Fruit fly (Drosophila melanogaster) whole organism, embryonic: ENCODE data around the gene ppk20.

Experiments
- Abd-B ChIP-seq: fragments of 200-800 bp; sonication (Bioruptor generic); optimal IDR thresholded peaks from 2 replicates; lab custom pipeline; 2018; ENCODE audit warnings: missing biosample characterization, mild to moderate bottlenecking, missing genetic modification characterization, moderate library complexity
- Ada2b ChIP-seq: fragments of 200-800 bp; sonication (Bioruptor generic); IDR thresholded peaks from 2 replicates; pipeline ENCODE4 v1.3.6; 2022; ENCODE audit warnings: missing biosample characterization, missing genetic modification characterization
- Aef1 ChIP-seq: fragments of 200-800 bp; sonication (Bioruptor generic); IDR thresholded peaks from 3 replicates; pipeline ENCODE4 v1.3.6; 2022; ENCODE audit warnings: missing biosample characterization, missing genetic modification characterization
- Antp ChIP-seq: fragments of 200-800 bp; sonication (Bioruptor generic); optimal IDR thresholded peaks from 3 replicates; lab custom pipeline; 2016; ENCODE audit warnings: missing biosample characterization, missing genetic modification characterization
- CG11504 ChIP-seq: fragments of 200-800 bp; sonication (Bioruptor generic); optimal IDR thresholded peaks from 3 replicates; lab custom pipeline; 2019; ENCODE audit warnings: missing biosample characterization, mild to moderate bottlenecking, missing genetic modification characterization, moderate library complexity
- CG12391 ChIP-seq: fragments of 200-800 bp; sonication (Bioruptor generic); optimal IDR thresholded peaks from 3 replicates; lab custom pipeline; 2018; ENCODE audit warnings: missing biosample characterization, mild to moderate bottlenecking, missing genetic modification characterization, moderate library complexity
- CG13624 ChIP-seq: fragments of 200-800 bp; sonication (Bioruptor generic); optimal IDR thresholded peaks from 2 replicates; lab custom pipeline; 2016; ENCODE audit warnings: missing biosample characterization, missing genetic modification characterization
- CG14441 ChIP-seq: fragments of 200-800 bp; sonication (Bioruptor generic); IDR thresholded peaks from 2 replicates; pipeline ENCODE4 v1.3.6; 2022; ENCODE audit warnings: missing biosample characterization, missing genetic modification characterization
- CG15073 ChIP-seq: fragments of 200-800 bp; sonication (Bioruptor generic); optimal IDR thresholded peaks from 2 replicates; lab custom pipeline; 2016; ENCODE audit warnings: missing biosample characterization, missing genetic modification characterization
- CG1529 ChIP-seq: fragments of 200-800 bp; sonication (Bioruptor generic); optimal IDR thresholded peaks from 3 replicates; lab custom pipeline; 2018; ENCODE audit warnings: missing biosample characterization, missing genetic modification characterization
- CG1603 ChIP-seq: fragments of 200-800 bp; sonication (Bioruptor generic); optimal IDR thresholded peaks from 2 replicates; lab custom pipeline; 2019; ENCODE audit warnings: missing biosample characterization, mild to moderate bottlenecking, missing genetic modification characterization, moderate library complexity
- CG16813 ChIP-seq: fragments of 200-800 bp; sonication (Bioruptor generic); IDR thresholded peaks from 3 replicates; pipeline ENCODE4 v1.3.6; 2022; ENCODE audit warnings: missing biosample characterization, missing genetic modification characterization; ENCODE audit not compliant: partially characterized antibody
- CG16863 ChIP-seq: fragments of 200-800 bp; sonication (Bioruptor generic); optimal IDR thresholded peaks from 3 replicates; lab custom pipeline; 2016; ENCODE audit warnings: missing biosample characterization, missing genetic modification characterization
- CG2129 ChIP-seq: fragments of 200-800 bp; sonication (Bioruptor generic); IDR thresholded peaks from 2 replicates; pipeline ENCODE4 v1.3.6; 2022; ENCODE audit warnings: missing biosample characterization, missing genetic modification characterization; ENCODE audit not compliant: partially characterized antibody
- CG2712 ChIP-seq: fragments of 200-800 bp; optimal IDR thresholded peaks from 3 replicates; lab custom pipeline; 2019; ENCODE audit warnings: missing biosample characterization, mild to moderate bottlenecking, missing genetic modification characterization, moderate library complexity
- CG30431 ChIP-seq: fragments of 200-800 bp; sonication (Bioruptor generic); optimal IDR thresholded peaks from 2 replicates; lab custom pipeline; 2017; ENCODE audit warnings: missing biosample characterization, missing genetic modification characterization
- CG34422 ChIP-seq: fragments of 200-800 bp; sonication (Bioruptor generic); IDR thresholded peaks from 3 replicates; pipeline ENCODE4 v1.3.6; 2022; ENCODE audit warnings: missing biosample characterization, missing genetic modification characterization
- CG5180 ChIP-seq: fragments of 200-800 bp; sonication (Bioruptor generic); optimal IDR thresholded peaks from 3 replicates; lab custom pipeline; 2017; ENCODE audit warnings: missing biosample characterization, missing genetic modification characterization, mild to moderate bottlenecking, moderate library complexity, missing genetic modification reagents
- CG6272 ChIP-seq: fragments of 200-800 bp; sonication (Bioruptor generic); IDR thresholded peaks from 2 replicates; pipeline ENCODE4 v1.3.6; 2022; ENCODE audit warnings: missing biosample characterization, missing genetic modification characterization
- CG6791 ChIP-seq: fragments of 200-800 bp; sonication (Bioruptor generic); IDR thresholded peaks from 3 replicates; pipeline ENCODE4 v1.3.6; 2022; ENCODE audit warnings: missing biosample characterization, missing genetic modification characterization; ENCODE audit not compliant: partially characterized antibody
- CG6813 ChIP-seq: fragments of 200-800 bp; sonication (Bioruptor generic); optimal IDR thresholded peaks from 2 replicates; lab custom pipeline; 2017; ENCODE audit warnings: missing biosample characterization, missing genetic modification characterization, mild to moderate bottlenecking, moderate library complexity, missing genetic modification reagents
- CG7839 ChIP-seq: fragments of 200-800 bp; sonication (Bioruptor generic); optimal IDR thresholded peaks from 3 replicates; lab custom pipeline; 2018; ENCODE audit warnings: missing biosample characterization, mild to moderate bottlenecking, missing genetic modification characterization, moderate library complexity
- CG8478 ChIP-seq: fragments of >200 bp; optimal IDR thresholded peaks from 2 replicates; lab custom pipeline; 2018
- CG9727 ChIP-seq: fragments of 200-800 bp; sonication (Bioruptor generic); optimal IDR thresholded peaks from 3 replicates; lab custom pipeline; 2017; ENCODE audit warnings: missing biosample characterization, mild to moderate bottlenecking, missing genetic modification characterization
- CG9797 ChIP-seq: fragments of 200-800 bp; sonication (Bioruptor generic); optimal IDR thresholded peaks from 3 replicates; lab custom pipeline; 2018; ENCODE audit warnings: missing biosample characterization, mild to moderate bottlenecking, missing genetic modification characterization
- Camta ChIP-seq: fragments of 200-800 bp; sonication (Bioruptor generic); optimal IDR thresholded peaks from 2 replicates; lab custom pipeline; 2016; ENCODE audit warnings: missing biosample characterization, missing genetic modification characterization
- Elba2 ChIP-seq: fragments of 200-800 bp; sonication (Bioruptor generic); optimal IDR thresholded peaks from 3 replicates; lab custom pipeline; 2016; ENCODE audit warnings: missing biosample characterization, missing genetic modification characterization
- H15 ChIP-seq: fragments of 200-800 bp; sonication (Bioruptor generic); IDR thresholded peaks from 3 replicates; pipeline ENCODE4 v1.3.6; 2022; ENCODE audit warnings: missing biosample characterization, missing genetic modification characterization
- HLH4C ChIP-seq: fragments of 200-800 bp; sonication (Bioruptor generic); IDR thresholded peaks from 3 replicates; pipeline ENCODE4 v1.3.6; 2022; ENCODE audit warnings: missing biosample characterization, missing genetic modification characterization; ENCODE audit not compliant: partially characterized antibody
- NK7.1 ChIP-seq: fragments of 200-800 bp; sonication (Bioruptor generic); optimal IDR thresholded peaks from 3 replicates; lab custom pipeline; 2016; ENCODE audit warnings: missing biosample characterization, missing genetic modification characterization
- Oli ChIP-seq: fragments of 200-800 bp; sonication (Bioruptor generic); optimal IDR thresholded peaks from 2 replicates; lab custom pipeline; 2018; ENCODE audit warnings: missing biosample characterization, mild to moderate bottlenecking, missing genetic modification characterization, moderate library complexity
- Ptx1 ChIP-seq: fragments of 200-800 bp; sonication (Bioruptor generic); IDR thresholded peaks from 2 replicates; pipeline ENCODE4 v1.3.6; 2022; ENCODE audit warnings: missing biosample characterization, missing genetic modification characterization
- Sin3A ChIP-seq: fragments of >200 bp; optimal IDR thresholded peaks from 2 replicates; lab custom pipeline; 2018
- YL-1 ChIP-seq: fragments of 200-800 bp; sonication (Bioruptor generic); optimal IDR thresholded peaks from 3 replicates; lab custom pipeline; 2017; ENCODE audit warnings: missing biosample characterization, mild to moderate bottlenecking, missing genetic modification characterization
- az2 ChIP-seq: fragments of 200-800 bp; sonication (Bioruptor generic); optimal IDR thresholded peaks from 3 replicates; lab custom pipeline; 2016; ENCODE audit warnings: missing biosample characterization, missing genetic modification characterization
- bsh ChIP-seq, 2 experiments: fragments of 200-800 bp; sonication (Bioruptor generic); optimal IDR thresholded peaks; 2 replicates each; lab custom pipeline; 2017 to 2018; ENCODE audit warnings: mild to moderate bottlenecking in 2 of 2, missing biosample characterization in 2 of 2, missing genetic modification characterization in 2 of 2, moderate library complexity in 1 of 2
- chif ChIP-seq, 2 experiments: fragments of 200-800 bp; sonication (Bioruptor generic); optimal IDR thresholded peaks; 3 replicates each; lab custom pipeline; 2016; ENCODE audit warnings: missing biosample characterization in 2 of 2, missing genetic modification characterization in 2 of 2
- ci ChIP-seq: fragments of 200-800 bp; sonication (Bioruptor generic); IDR thresholded peaks from 3 replicates; pipeline ENCODE4 v1.3.6; 2022; ENCODE audit warnings: missing biosample characterization, missing genetic modification characterization
- eyg ChIP-seq: fragments of 200-800 bp; sonication (Bioruptor generic); optimal IDR thresholded peaks from 3 replicates; lab custom pipeline; 2016; ENCODE audit warnings: missing biosample characterization, missing genetic modification characterization
- fd96Cb ChIP-seq: fragments of 200-800 bp; sonication (Bioruptor generic); optimal IDR thresholded peaks from 2 replicates; lab custom pipeline; 2018; ENCODE audit warnings: missing biosample characterization, mild to moderate bottlenecking, missing genetic modification characterization, moderate library complexity
- gem ChIP-seq: fragments of 200-800 bp; sonication (Bioruptor generic); optimal IDR thresholded peaks from 2 replicates; lab custom pipeline; 2019; ENCODE audit warnings: missing biosample characterization, mild to moderate bottlenecking, missing genetic modification characterization, moderate library complexity
- insv ChIP-seq, 2 experiments: fragments of 200-800 bp; sonication (Bioruptor generic); optimal IDR thresholded peaks; 3 replicates each; lab custom pipeline; 2016 to 2018; ENCODE audit warnings: missing biosample characterization in 2 of 2, missing genetic modification characterization in 2 of 2
- lmd ChIP-seq: fragments of 200-800 bp; sonication (Bioruptor generic); IDR thresholded peaks from 2 replicates; pipeline ENCODE4 v1.3.6; 2022; ENCODE audit warnings: missing biosample characterization, missing genetic modification characterization
- onecut ChIP-seq: fragments of 200-800 bp; sonication (Bioruptor generic); IDR thresholded peaks from 2 replicates; pipeline ENCODE4 v1.3.6; 2022; ENCODE audit warnings: missing biosample characterization, missing genetic modification characterization
- otp ChIP-seq: fragments of 200-800 bp; sonication (Bioruptor generic); IDR thresholded peaks from 3 replicates; pipeline ENCODE4, ENCODE4 v1.3.6; 2022; ENCODE audit warnings: missing biosample characterization, missing genetic modification characterization
- phol ChIP-seq: fragments of 200-800 bp; sonication (Bioruptor generic); optimal IDR thresholded peaks from 3 replicates; lab custom pipeline; 2018; ENCODE audit warnings: missing biosample characterization, mild to moderate bottlenecking, missing genetic modification characterization, moderate library complexity
- pita ChIP-seq: fragments of 200-800 bp; sonication (Bioruptor generic); optimal IDR thresholded peaks from 2 replicates; lab custom pipeline; 2017; ENCODE audit warnings: missing biosample characterization, mild to moderate bottlenecking, missing genetic modification characterization
- sc ChIP-seq, 3 experiments: fragments of >200 bp in 2 of 3; fragments of 200-800 bp in 1 of 3; sonication (Bioruptor generic) in 1 of 3; optimal IDR thresholded peaks; 2 replicates in 2 of 3; 3 replicates in 1 of 3; lab custom pipeline; 2017; ENCODE audit warnings: mild to moderate bottlenecking in 1 of 3, missing biosample characterization in 1 of 3, missing genetic modification characterization in 1 of 3, missing genetic modification reagents in 1 of 3
- sens ChIP-seq: fragments of 200-800 bp; sonication (Bioruptor generic); peaks from one replicate; lab custom pipeline; 2016; ENCODE audit warnings: missing biosample characterization, missing genetic modification characterization
- ttk ChIP-seq: fragments of 200-800 bp; sonication (Bioruptor generic); IDR thresholded peaks from 2 replicates; pipeline ENCODE4 v2.1.2; 2022; ENCODE audit warnings: missing biosample characterization, missing genetic modification characterization
- vvl ChIP-seq: fragments of 200-800 bp; sonication (Bioruptor generic); IDR thresholded peaks from 2 replicates; pipeline ENCODE4 v1.3.6; 2022; ENCODE audit warnings: missing biosample characterization, missing genetic modification characterization

ppk20 gene

DNA sequence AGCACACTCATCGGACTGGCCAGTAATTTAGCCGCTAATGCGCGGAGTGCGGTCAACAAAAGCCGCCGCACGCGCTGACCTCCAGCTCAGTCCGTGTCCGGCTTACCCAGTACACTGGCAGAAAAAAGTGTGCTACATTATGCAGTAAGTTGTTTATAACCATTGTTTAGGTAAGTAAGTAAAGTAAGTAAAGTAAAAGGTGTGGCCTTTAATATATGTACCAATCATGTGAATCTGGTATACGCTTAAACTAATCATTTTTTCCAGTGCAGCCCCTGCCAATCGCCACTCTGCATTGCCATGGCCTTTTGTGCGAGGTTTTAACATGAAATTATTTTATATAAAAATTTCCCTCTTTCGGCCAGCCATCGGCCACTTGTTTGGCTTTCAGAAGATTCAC is 42.8 kb upstream of the ppk20 start (continued):
- no peak for TF ChIP-seq CG16863 (GFP tag; lab: Kevin White, UChicago)
- peak; percentile 7 for TF ChIP-seq CG30431
- no peak for TF ChIP-seq CG5180 (GFP tag; lab: Kevin White, UChicago)
- peak; percentile 19 for TF ChIP-seq phol (tag; lab: Kevin White, UChicago)
- TF ChIP-seq lmd (GFP tag; lab: Robert Waterston, UW) = peak; percentile 33; the same call in 1 of the 2 replicates
- no peak for TF ChIP-seq NK7.1 (GFP tag; lab: Kevin White, UChicago)
- TF ChIP-seq sc (optimal IDR thresholded peaks at IDR 0.05; lab: Kevin White, UChicago) = no peak
- TF ChIP-seq sc (GFP tag; optimal IDR thresholded peaks at IDR 0.05; lab: Kevin White, UChicago) = no peak
- TF ChIP-seq H15 (GFP tag; lab: Robert Waterston, UW) = no peak
- peak; percentile 11 for TF ChIP-seq az2 (GFP tag; lab: Kevin White, UChicago)
- 0 out of 3 replicates have a peak, but pooled peaks have one; percentile 30 for TF ChIP-seq CG34422 (GFP tag; lab: Robert Waterston, UW)
- TF ChIP-seq bsh (GFP tag; optimal IDR thresholded peaks at IDR 0.05; lab: Kevin White, UChicago) = peak in 1 of 2 experiments; percentile 40
- TF ChIP-seq Oli (tag; lab: Kevin White, UChicago) = peak; percentile 18
- 0 out of 2 replicates have a peak, but pooled peaks have one; percentile 17 for TF ChIP-seq vvl (GFP tag; lab: Robert Waterston, UW)
- peak; percentile 5 for TF ChIP-seq CG9727 (GFP tag; lab: Kevin White, UChicago)
- peak; percentile 81 for TF ChIP-seq sens
- TF ChIP-seq CG15073 (GFP tag; lab: Kevin White, UChicago) = no peak
- peak; percentile 2 for TF ChIP-seq Camta (GFP tag; lab: Kevin White, UChicago)
- no peak for TF ChIP-seq HLH4C (GFP tag; lab: Robert Waterston, UW)
- no peak for TF ChIP-seq CG6791
- no peak for TF ChIP-seq CG9797
- peak; percentile 35 for TF ChIP-seq gem (tag; lab: Kevin White, UChicago)
- TF ChIP-seq onecut (GFP tag; lab: Robert Waterston, UW) = no peak
- TF ChIP-seq CG6813 (GFP tag; lab: Kevin White, UChicago) = no peak
- TF ChIP-seq CG13624 (GFP tag; lab: Kevin White, UChicago) = no peak
- TF ChIP-seq CG11504 (tag; lab: Kevin White, UChicago) = peak; percentile 32
- peak; percentile 3 for TF ChIP-seq fd96Cb (tag; lab: Kevin White, UChicago)
- no peak for TF ChIP-seq Antp
- TF ChIP-seq Elba2 (GFP tag; lab: Kevin White, UChicago) = no peak
- no peak for TF ChIP-seq CG8478 (lab: Kevin White, UChicago)
- TF ChIP-seq CG2129 (GFP tag; lab: Robert Waterston, UW) = no peak
- peak; percentile 33; the same call in 1 of the 2 replicates for TF ChIP-seq Ptx1 (GFP tag; lab: Robert Waterston, UW)
- peak; percentile 41; the same call in 1 of the 2 replicates for TF ChIP-seq ttk (GFP tag; lab: Robert Waterston, UW)
- peak; percentile 8 for TF ChIP-seq CG12391 (tag; lab: Kevin White, UChicago)
- TF ChIP-seq pita = no peak
- TF ChIP-seq Abd-B = peak; percentile 14
- 0 out of 3 replicates have a peak, but pooled peaks have one; percentile 7 for TF ChIP-seq otp
- peak; percentile 14 for TF ChIP-seq CG2712 (tag; lab: Kevin White, UChicago)
- TF ChIP-seq insv (GFP tag; optimal IDR thresholded peaks at IDR 0.05; lab: Kevin White, UChicago) = no peak
- 0 out of 2 replicates have a peak, but pooled peaks have one; percentile 15 for TF ChIP-seq Ada2b (GFP tag; lab: Robert Waterston, UW)
- TF ChIP-seq CG7839 (tag; lab: Kevin White, UChicago) = peak; percentile 16
- TF ChIP-seq CG16813 = no peak
- no peak for TF ChIP-seq Aef1
- TF ChIP-seq eyg = no peak
- TF ChIP-seq CG1529 (GFP tag; lab: Kevin White, UChicago) = no peak
- no peak for TF ChIP-seq Sin3A
- no peak for TF ChIP-seq YL-1 (GFP tag; lab: Kevin White, UChicago)
- peak; percentile 62; the same call in 2 of the 3 replicates for TF ChIP-seq ci (GFP tag; lab: Robert Waterston, UW)
- peak; percentile 44 for TF ChIP-seq CG1603 (tag; lab: Kevin White, UChicago)
- TF ChIP-seq chif (GFP tag; optimal IDR thresholded peaks at IDR 0.05; lab: Kevin White, UChicago) = peak in 1 of 2 experiments; percentile 27
- TF ChIP-seq CG6272 = no peak
- no peak for TF ChIP-seq CG14441 (GFP tag; lab: Robert Waterston, UW)
